Fruit fly (Drosophila melanogaster) whole organism, wandering third instar larva: ENCODE results near the gene MP1.

ENCODE experiments used
- Abd-B ChIP-seq: fragments of >200 bp; optimal IDR thresholded peaks from 2 replicates; lab custom pipeline; 2017; ENCODE audit warnings: missing biosample characterization, missing genetic modification characterization
- CG32264 ChIP-seq: fragments of 200-800 bp; sonication (Bioruptor generic); optimal IDR thresholded peaks from 2 replicates; lab custom pipeline; 2016; ENCODE audit warnings: missing biosample characterization, missing genetic modification characterization
- CG9705 ChIP-seq: fragments of 200-800 bp; sonication (Bioruptor generic); optimal IDR thresholded peaks from 2 replicates; lab custom pipeline; 2018; ENCODE audit warnings: missing biosample characterization, mild to moderate bottlenecking, missing genetic modification characterization
- Dfd ChIP-seq: fragments of >200 bp; optimal IDR thresholded peaks from 2 replicates; lab custom pipeline; 2017; ENCODE audit warnings: missing biosample characterization, missing genetic modification characterization
- Dif ChIP-seq: fragments of 200-275, 200-300 bp; sonication (Bioruptor generic); optimal IDR thresholded peaks from 2 replicates; lab custom pipeline; 2018; ENCODE audit warnings: missing biosample characterization, missing genetic modification characterization; ENCODE audit not compliant: partially characterized antibody
- GATAd ChIP-seq: sonication (Bioruptor generic); optimal IDR thresholded peaks from 2 replicates; lab custom pipeline; 2016; ENCODE audit warnings: missing biosample characterization, missing genetic modification characterization
- HLH106 ChIP-seq: fragments of 200-800 bp; optimal IDR thresholded peaks from 3 replicates; lab custom pipeline; 2019; ENCODE audit warnings: missing biosample characterization, mild to moderate bottlenecking, missing genetic modification characterization, moderate library complexity
- Hnf4 ChIP-seq: fragments of 200-800 bp; sonication (Bioruptor generic); optimal IDR thresholded peaks from 2 replicates; lab custom pipeline; 2016; ENCODE audit warnings: missing biosample characterization, mild to moderate bottlenecking, missing genetic modification characterization
- Hr78 ChIP-seq: fragments of >200 bp; optimal IDR thresholded peaks from 2 replicates; lab custom pipeline; 2017; ENCODE audit warnings: missing biosample characterization, missing genetic modification characterization
- Hr83 ChIP-seq: fragments of 200-300 bp; sonication (Bioruptor generic); optimal IDR thresholded peaks from 2 replicates; lab custom pipeline; 2016; ENCODE audit warnings: missing biosample characterization, mild to moderate bottlenecking, missing genetic modification characterization, moderate library complexity; ENCODE audit not compliant: poor library complexity, severe bottlenecking
- Jra ChIP-seq: sonication (Bioruptor generic); optimal IDR thresholded peaks from 2 replicates; lab custom pipeline; 2016; ENCODE audit warnings: missing biosample characterization, missing genetic modification characterization
- Mio ChIP-seq: sonication (Bioruptor generic); optimal IDR thresholded peaks from 2 replicates; lab custom pipeline; 2016; ENCODE audit warnings: missing biosample characterization, missing genetic modification characterization
- Myc ChIP-seq: fragments of >200 bp; optimal IDR thresholded peaks from 2 replicates; lab custom pipeline; 2017
- N ChIP-seq: fragments of >200 bp; optimal IDR thresholded peaks from 2 replicates; lab custom pipeline; 2018; ENCODE audit warnings: missing biosample characterization, missing external identifiers, missing genetic modification characterization
- OdsH ChIP-seq: fragments of 200-800 bp; sonication (Bioruptor generic); optimal IDR thresholded peaks from 2 replicates; lab custom pipeline; 2016; ENCODE audit warnings: missing biosample characterization, mild to moderate bottlenecking, missing genetic modification characterization
- Rel ChIP-seq, 2 experiments: fragments of 200-800 bp; sonication (Bioruptor generic) in 1 of 2; optimal IDR thresholded peaks; 2 replicates in 1 of 2; 3 replicates in 1 of 2; lab custom pipeline; 2016 to 2019; ENCODE audit warnings: mild to moderate bottlenecking in 2 of 2, missing biosample characterization in 2 of 2, missing genetic modification characterization in 2 of 2, moderate library complexity in 1 of 2
- Sp1 ChIP-seq: fragments of 200-800 bp; sonication (Bioruptor generic); optimal IDR thresholded peaks from 3 replicates; lab custom pipeline; 2019; ENCODE audit warnings: missing biosample characterization, mild to moderate bottlenecking, missing genetic modification characterization, moderate library complexity
- Vsx2 ChIP-seq: fragments of 200-300, 225-300 bp; sonication (Bioruptor generic); optimal IDR thresholded peaks from 2 replicates; lab custom pipeline; 2018; ENCODE audit warnings: missing biosample characterization, missing genetic modification characterization; ENCODE audit not compliant: partially characterized antibody
- br ChIP-seq: fragments of 200-800 bp; sonication (Bioruptor generic); optimal IDR thresholded peaks from 2 replicates; lab custom pipeline; 2016; ENCODE audit warnings: missing biosample characterization, missing genetic modification characterization
- dl ChIP-seq, 2 experiments: fragments of 175-275, 200-275 bp in 1 of 2; fragments of 200-275 bp in 1 of 2; sonication (Bioruptor generic); optimal IDR thresholded peaks; lab custom pipeline; 2018; ENCODE audit warnings: mild to moderate bottlenecking in 2 of 2, missing biosample characterization in 2 of 2, missing genetic modification characterization in 2 of 2, moderate library complexity in 2 of 2; ENCODE audit not compliant: partially characterized antibody in 2 of 2, insufficient read depth in 1 of 2
- dmrt93B ChIP-seq: fragments of 200-800 bp; sonication (Bioruptor generic); optimal IDR thresholded peaks from 2 replicates; lab custom pipeline; 2018; ENCODE audit warnings: missing biosample characterization, mild to moderate bottlenecking, missing genetic modification characterization
- dsf ChIP-seq: sonication (Bioruptor generic); optimal IDR thresholded peaks from 2 replicates; lab custom pipeline; 2016; ENCODE audit warnings: missing biosample characterization, missing genetic modification characterization, borderline replicate concordance
- ey ChIP-seq: fragments of 200-800 bp; sonication (Bioruptor generic); optimal IDR thresholded peaks from 2 replicates; lab custom pipeline; 2016; ENCODE audit warnings: missing biosample characterization, missing genetic modification characterization
- fru ChIP-seq: fragments of 200-800 bp; sonication (Bioruptor generic); optimal IDR thresholded peaks from 3 replicates; lab custom pipeline; 2016; ENCODE audit warnings: missing biosample characterization, mild to moderate bottlenecking, missing genetic modification characterization
- h ChIP-seq: fragments of 200-800 bp; sonication (Bioruptor generic); optimal IDR thresholded peaks from 3 replicates; lab custom pipeline; 2016; ENCODE audit warnings: missing biosample characterization, mild to moderate bottlenecking, missing genetic modification characterization
- jim ChIP-seq: fragments of 175-275, 200-325 bp; sonication (Bioruptor generic); optimal IDR thresholded peaks from 2 replicates; lab custom pipeline; 2016; ENCODE audit warnings: missing biosample characterization, mild to moderate bottlenecking, missing genetic modification characterization
- pan ChIP-seq: fragments of >200 bp; optimal IDR thresholded peaks from 2 replicates; lab custom pipeline; 2017
- sage ChIP-seq: fragments of 200-800 bp; sonication (Bioruptor generic); optimal IDR thresholded peaks from 2 replicates; lab custom pipeline; 2016; ENCODE audit warnings: missing biosample characterization, mild to moderate bottlenecking, missing genetic modification characterization
- sv ChIP-seq: fragments of 200-800 bp; sonication (Bioruptor generic); optimal IDR thresholded peaks from 3 replicates; lab custom pipeline; 2016; ENCODE audit warnings: missing biosample characterization, missing genetic modification characterization
- tai ChIP-seq: sonication (Bioruptor generic); optimal IDR thresholded peaks from 2 replicates; lab custom pipeline; 2016; ENCODE audit warnings: missing biosample characterization, missing genetic modification characterization
- usp ChIP-seq: fragments of >200 bp; optimal IDR thresholded peaks from 2 replicates; lab custom pipeline; 2017; ENCODE audit warnings: missing biosample characterization, missing genetic modification characterization
- woc ChIP-seq: sonication (Bioruptor generic); optimal IDR thresholded peaks from 2 replicates; lab custom pipeline; 2016; ENCODE audit warnings: missing biosample characterization, mild to moderate bottlenecking, missing genetic modification characterization

The MP1 gene

dm6 chr3R:4307664-4308416, at the start of gene MP1:
TSS of gene MP1 (plus strand) at chr3R:4307908.
- peak; percentile 39 for TF ChIP-seq Hnf4
- peak; percentile 16 for TF ChIP-seq Hr83 (GFP tag; lab: Kevin White, UChicago)
- no peak for TF ChIP-seq Rel (GFP tag; optimal IDR thresholded peaks at IDR 0.05; lab: Kevin White, UChicago)
- TF ChIP-seq Rel (tag; optimal IDR thresholded peaks at IDR 0.05; lab: Kevin White, UChicago) = peak; percentile 60
- peak; percentile 90 to 91 for TF ChIP-seq dl (GFP tag; optimal IDR thresholded peaks at IDR 0.05; lab: Kevin White, UChicago; ENCODE audit: insufficient read depth in 1 of 2, partially characterized antibody in 2 of 2)
- peak; percentile 84 for TF ChIP-seq Dif (GFP tag; lab: Kevin White, UChicago)
- peak; percentile 29 for TF ChIP-seq OdsH
- TF ChIP-seq dmrt93B (GFP tag; lab: Kevin White, UChicago) = no peak
- no peak for TF ChIP-seq sv (GFP tag; lab: Kevin White, UChicago)
- TF ChIP-seq, all 38 proteins: peak for 6

dm6 chr3R:4266470-4266869, 41.2 kb upstream of the MP1 start, which contains the start of gene CG1092:
TSS of gene CG1092 (plus strand) at chr3R:4266770.
- TF ChIP-seq HLH106 (tag; lab: Kevin White, UChicago) (no peak), Mio (GFP tag; lab: Kevin White, UChicago) (no peak), sage (no peak), Vsx2 (GFP tag; lab: Kevin White, UChicago) (no peak), br (GFP tag; lab: Kevin White, UChicago) (no peak), usp (GFP tag; lab: Kevin White, UChicago) (no peak), CG9705 (no peak), tai (GFP tag; lab: Kevin White, UChicago) (no peak), N (no peak), CG32264 (GFP tag; lab: Kevin White, UChicago) (no peak), woc (GFP tag; lab: Kevin White, UChicago) (no peak), dmrt93B (GFP tag; lab: Kevin White, UChicago) (no peak)

- TF ChIP-seq dsf (GFP tag; lab: Kevin White, UChicago) (no peak), Abd-B (no peak), Dfd (GFP tag; lab: Kevin White, UChicago) (peak; percentile 88), h (GFP tag; lab: Kevin White, UChicago) (no peak)
Observed at dm6 chr3R:4268339-4268738, 39.4 kb upstream of the MP1 start.

- no peak for TF ChIP-seq CG32264 (GFP tag; lab: Kevin White, UChicago)
- no peak for TF ChIP-seq br (GFP tag; lab: Kevin White, UChicago)
- no peak for TF ChIP-seq dmrt93B (GFP tag; lab: Kevin White, UChicago)
- TF ChIP-seq Jra (GFP tag; lab: Kevin White, UChicago) = no peak
- TF ChIP-seq Myc (lab: Kevin White, UChicago) = no peak
- no peak for TF ChIP-seq N
- no peak for TF ChIP-seq tai (GFP tag; lab: Kevin White, UChicago)
- TF ChIP-seq GATAd (GFP tag; lab: Kevin White, UChicago) = no peak
- no peak for TF ChIP-seq Hr78 (GFP tag; lab: Kevin White, UChicago)
- TF ChIP-seq CG9705 = no peak
- TF ChIP-seq Dfd (GFP tag; lab: Kevin White, UChicago) = no peak
- TF ChIP-seq ey (GFP tag; lab: Kevin White, UChicago) = no peak
- no peak for TF ChIP-seq pan (lab: Kevin White, UChicago)
- TF ChIP-seq HLH106 (tag; lab: Kevin White, UChicago) = no peak
- no peak for TF ChIP-seq Hr83 (GFP tag; lab: Kevin White, UChicago)
- TF ChIP-seq OdsH = no peak
Observed at dm6 chr3R:4277828-4278227, 29.9 kb upstream of the MP1 start, which contains the start of gene flip. TSS of gene flip (minus strand) at chr3R:4277928.

dm6 chr3R:4280062-4280461, 27.6 kb upstream of the MP1 start, which contains the start of gene cpx:
TSS of gene cpx (plus strand) at chr3R:4280221.
- no peak for TF ChIP-seq Hr78 (GFP tag; lab: Kevin White, UChicago)
- no peak for TF ChIP-seq N
- TF ChIP-seq woc (GFP tag; lab: Kevin White, UChicago) = no peak
- no peak for TF ChIP-seq GATAd (GFP tag; lab: Kevin White, UChicago)
- no peak for TF ChIP-seq Vsx2 (GFP tag; lab: Kevin White, UChicago)
- TF ChIP-seq Sp1 (GFP tag; lab: Kevin White, UChicago) = no peak
- no peak for TF ChIP-seq tai (GFP tag; lab: Kevin White, UChicago)
- TF ChIP-seq Myc (lab: Kevin White, UChicago) = no peak
- no peak for TF ChIP-seq sv (GFP tag; lab: Kevin White, UChicago)
- TF ChIP-seq jim = no peak
- TF ChIP-seq dl (GFP tag; optimal IDR thresholded peaks at IDR 0.05; lab: Kevin White, UChicago; ENCODE audit: insufficient read depth in 1 of 2, partially characterized antibody in 2 of 2) = no peak
- no peak for TF ChIP-seq Rel (GFP tag; optimal IDR thresholded peaks at IDR 0.05; lab: Kevin White, UChicago)
- TF ChIP-seq Rel (tag; optimal IDR thresholded peaks at IDR 0.05; lab: Kevin White, UChicago) = no peak
- TF ChIP-seq Dfd (GFP tag; lab: Kevin White, UChicago) = no peak
- no peak for TF ChIP-seq fru (GFP tag; lab: Kevin White, UChicago)
- no peak for TF ChIP-seq HLH106 (tag; lab: Kevin White, UChicago)
